Worm (Caenorhabditis elegans) whole organism, L4 larva: ENCODE measurements around the gene T26H8.4.
"Not testable (repeated sequence)": the region's sequence is repeated elsewhere in the genome, so short reads cannot be mapped to it uniquely, and the experiment has no call there.

ENCODE experiments used
- D1046.2 ChIP-seq: fragments of 200-800 bp; sonication (Bioruptor generic); IDR thresholded peaks from 2 replicates; pipeline ENCODE4 v1.3.6; 2022; ENCODE audit warnings: missing genetic modification characterization, missing compliant biosample characterization
- F37D6.2 ChIP-seq: sonication (generic microtip); optimal IDR thresholded peaks from 2 replicates; lab custom pipeline; 2016; ENCODE audit warnings: mild to moderate bottlenecking, missing genetic modification characterization, missing compliant biosample characterization
- F44E2.7 ChIP-seq: fragments of 200-800 bp; sonication (Bioruptor generic); IDR thresholded peaks from 2 replicates; pipeline ENCODE4 v2.1.2; 2022; ENCODE audit warnings: missing genetic modification characterization, missing compliant biosample characterization
- R02D3.7 ChIP-seq: fragments of 150-350 bp; sonication (generic microtip); optimal IDR thresholded peaks from 3 replicates; lab custom pipeline; 2014; ENCODE audit warnings: missing biosample characterization, missing genetic modification characterization
- T20F7.1 ChIP-seq: fragments of 200-800 bp; sonication (Bioruptor generic); optimal IDR thresholded peaks from 2 replicates; lab custom pipeline; 2018; ENCODE audit warnings: mild to moderate bottlenecking, missing genetic modification characterization, missing compliant biosample characterization
- Y105C5A.15 ChIP-seq: fragments of 200-800 bp; sonication (Bioruptor generic); IDR thresholded peaks from 2 replicates; pipeline ENCODE4 v1.3.6; 2022; ENCODE audit warnings: missing genetic modification characterization, missing compliant biosample characterization
- ZK337.2 ChIP-seq: fragments of 200-800 bp; sonication (Bioruptor generic); IDR thresholded peaks from 2 replicates; pipeline ENCODE4 v1.3.6; 2022; ENCODE audit warnings: missing genetic modification reagents, missing genetic modification characterization, missing compliant biosample characterization
- ZK546.5 ChIP-seq, 2 experiments: sonication (generic microtip); optimal IDR thresholded peaks; 2 replicates each; lab custom pipeline; 2017; ENCODE audit warnings: missing biosample characterization in 2 of 2, missing genetic modification characterization in 2 of 2
- ama-1 ChIP-seq: fragments of 150-350 bp; optimal IDR thresholded peaks from 2 replicates; lab custom pipeline; 2014; ENCODE audit warnings: inconsistent platforms, mixed read lengths
- ceh-20 ChIP-seq: fragments of 200-800 bp; sonication (Bioruptor generic); IDR thresholded peaks from 2 replicates; pipeline ENCODE4 v1.3.6; 2022; ENCODE audit warnings: missing genetic modification reagents, missing genetic modification characterization, missing compliant biosample characterization
- ceh-28 ChIP-seq: fragments of 150-350 bp; optimal IDR thresholded peaks from 2 replicates; lab custom pipeline; 2014; ENCODE audit warnings: missing biosample characterization, missing genetic modification reagents, missing genetic modification characterization
- ceh-32 ChIP-seq: sonication (generic microtip); optimal IDR thresholded peaks from 2 replicates; lab custom pipeline; 2016; ENCODE audit warnings: mild to moderate bottlenecking, missing genetic modification characterization, missing compliant biosample characterization; ENCODE audit not compliant: poor library complexity
- ceh-62 ChIP-seq: sonication (generic microtip); optimal IDR thresholded peaks from 2 replicates; lab custom pipeline; 2017; ENCODE audit warnings: missing biosample characterization, missing genetic modification characterization
- ceh-82 ChIP-seq: sonication (generic microtip); optimal IDR thresholded peaks from 2 replicates; lab custom pipeline; 2017; ENCODE audit warnings: missing biosample characterization, missing genetic modification characterization
- ces-1 ChIP-seq: fragments of 150-350 bp; sonication (generic microtip); optimal IDR thresholded peaks from 4 replicates; lab custom pipeline; 2014; ENCODE audit warnings: missing biosample characterization, missing genetic modification reagents, missing genetic modification characterization
- daf-12 ChIP-seq: fragments of 150-350 bp; optimal IDR thresholded peaks from 2 replicates; lab custom pipeline; 2014; ENCODE audit warnings: missing biosample characterization, missing genetic modification reagents, missing genetic modification characterization
- dmd-6 ChIP-seq: fragments of 200-800 bp; sonication (Bioruptor generic); IDR thresholded peaks from 2 replicates; pipeline ENCODE4 v1.3.6; 2022; ENCODE audit warnings: missing genetic modification reagents, missing genetic modification characterization, missing compliant biosample characterization
- dpl-1 ChIP-seq: fragments of 150-350 bp; optimal IDR thresholded peaks from 2 replicates; lab custom pipeline; 2014; ENCODE audit warnings: missing biosample characterization, missing genetic modification reagents, missing genetic modification characterization
- egl-27 ChIP-seq: sonication (generic microtip); optimal IDR thresholded peaks from 3 replicates; lab custom pipeline; 2017; ENCODE audit warnings: missing biosample characterization, missing genetic modification reagents, missing genetic modification characterization
- hlh-30 ChIP-seq: sonication (generic microtip); optimal IDR thresholded peaks from 2 replicates; lab custom pipeline; 2017; ENCODE audit warnings: antibody characterized with exemption, mild to moderate bottlenecking, missing genetic modification characterization, missing compliant biosample characterization; ENCODE audit not compliant: insufficient read depth
- lin-15B ChIP-seq: fragments of 150-350 bp; sonication (generic microtip); optimal IDR thresholded peaks from 3 replicates; lab custom pipeline; 2014; ENCODE audit warnings: missing biosample characterization, missing genetic modification characterization
- lin-39 ChIP-seq: fragments of 150-350 bp; optimal IDR thresholded peaks from 2 replicates; lab custom pipeline; 2014; ENCODE audit warnings: missing biosample characterization, missing genetic modification reagents, missing genetic modification characterization
- lsy-2 ChIP-seq, 2 experiments: fragments of 150-350 bp in 1 of 2; sonication (generic microtip) in 1 of 2; optimal IDR thresholded peaks; 2 replicates each; lab custom pipeline; 2014 to 2017; ENCODE audit warnings: missing biosample characterization in 2 of 2, missing genetic modification characterization in 2 of 2
- madf-9 ChIP-seq: fragments of 200-800 bp; sonication (Bioruptor generic); conservative IDR thresholded peaks from 2 replicates; pipeline ENCODE4 v1.3.6; 2022; ENCODE audit warnings: missing genetic modification reagents, missing genetic modification characterization, missing compliant biosample characterization
- nhr-10 ChIP-seq: fragments of 150-350 bp; optimal IDR thresholded peaks from 2 replicates; lab custom pipeline; 2014; ENCODE audit warnings: missing biosample characterization, missing genetic modification characterization
- nhr-11 ChIP-seq: fragments of 150-350 bp; optimal IDR thresholded peaks from 2 replicates; lab custom pipeline; 2014; ENCODE audit warnings: missing biosample characterization, missing genetic modification characterization
- nhr-111 ChIP-seq: fragments of 200-800 bp; sonication (Bioruptor generic); optimal IDR thresholded peaks from 2 replicates; lab custom pipeline; 2018; ENCODE audit warnings: mild to moderate bottlenecking, missing genetic modification characterization, missing compliant biosample characterization
- nhr-25 ChIP-seq: sonication (generic microtip); optimal IDR thresholded peaks from 2 replicates; lab custom pipeline; 2017; ENCODE audit warnings: missing genetic modification characterization, mild to moderate bottlenecking, missing compliant biosample characterization, antibody characterized with exemption, moderate library complexity, borderline replicate concordance; ENCODE audit not compliant: insufficient read depth
- rbr-2 ChIP-seq: sonication (generic microtip); optimal IDR thresholded peaks from 2 replicates; lab custom pipeline; 2016; ENCODE audit warnings: missing genotype, missing genetic modification characterization, missing compliant biosample characterization
- set-16 ChIP-seq: fragments of 200-800 bp; sonication (Bioruptor generic); IDR thresholded peaks from 2 replicates; pipeline ENCODE4 v1.3.6; 2022; ENCODE audit warnings: missing genetic modification reagents, missing genetic modification characterization, missing compliant biosample characterization
- tra-1 ChIP-seq: fragments of 200-800 bp; sonication (Bioruptor generic); IDR thresholded peaks from 2 replicates; pipeline ENCODE4 v1.3.6; 2022; ENCODE audit warnings: missing genetic modification reagents, missing genetic modification characterization, missing compliant biosample characterization
- zfp-3 ChIP-seq: fragments of 200-800 bp; sonication (Bioruptor generic); conservative IDR thresholded peaks from 2 replicates; pipeline ENCODE4 v1.3.6; 2022; ENCODE audit warnings: missing genetic modification reagents, missing genetic modification characterization, missing compliant biosample characterization
- ztf-11 ChIP-seq: fragments of 150-350 bp; optimal IDR thresholded peaks from 2 replicates; lab custom pipeline; 2014; ENCODE audit warnings: missing biosample characterization, missing genetic modification characterization
- ztf-7 ChIP-seq: fragments of 150-350 bp; optimal IDR thresholded peaks from 2 replicates; lab custom pipeline; 2014; ENCODE audit warnings: missing biosample characterization, missing genetic modification characterization

T26H8.4 gene

ce11 chrV:15265814-15266213 lies 40.8 kb downstream of the T26H8.4 start, which contains the start of gene M01B2.13:
TSS of gene M01B2.13 (minus strand) at chrV:15265914.
- TF ChIP-seq lsy-2 (tag; optimal IDR thresholded peaks at IDR 0.05; lab: Kevin White, UChicago) (no peak), ztf-7 (tag; lab: Kevin White, UChicago) (no peak), madf-9 (GFP tag; lab: Robert Waterston, UW) (no peak), nhr-10 (tag; lab: Kevin White, UChicago) (no peak)

ce11 chrV:15264131-15264530 lies 42.5 kb downstream of the T26H8.4 start, which contains the start of gene M01B2.12:
TSS of gene M01B2.12 (minus strand) at chrV:15264231.
- TF ChIP-seq nhr-111 (no peak), lin-15B (no peak), dmd-6 (GFP tag; lab: Robert Waterston, UW) (no peak), F37D6.2 (tag; lab: Kevin White, UChicago) (no peak)

ce11 chrV:15262336-15262735 lies 44.3 kb downstream of the T26H8.4 start, which contains the start of gene M01B2.10:
TSS of gene M01B2.10 (minus strand) at chrV:15262436.
- TF ChIP-seq rbr-2 (tag; lab: Kevin White, UChicago); daf-12 (tag; lab: Kevin White, UChicago); ces-1: not testable (repeated sequence)

- no peak for TF ChIP-seq set-16 (GFP tag; lab: Robert Waterston, UW)
- no peak for TF ChIP-seq ztf-11 (tag; lab: Kevin White, UChicago)
- no peak for TF ChIP-seq ZK337.2
- TF ChIP-seq hlh-30 (tag; lab: Kevin White, UChicago): no peak
- TF ChIP-seq zfp-3 (GFP tag; lab: Robert Waterston, UW): no peak
Measured at ce11 chrV:15259904-15260303, 46.7 kb downstream of the T26H8.4 start, which contains the start of gene M01B2.8. TSS of gene M01B2.8 (plus strand) at chrV:15260204.

ce11 chrV:15259049-15259448 lies 47.6 kb downstream of the T26H8.4 start, which contains the start of gene srsx-37:
TSS of gene srsx-37 (minus strand) at chrV:15259149.
- TF ChIP-seq nhr-11 (tag; lab: Kevin White, UChicago) (no peak), dpl-1 (GFP tag; lab: Kevin White, UChicago) (no peak), D1046.2 (GFP tag; lab: Robert Waterston, UW) (no peak), Y105C5A.15 (GFP tag; lab: Robert Waterston, UW) (no peak), tra-1 (GFP tag; lab: Robert Waterston, UW) (no peak), ceh-20 (no peak), ceh-82 (tag; lab: Kevin White, UChicago) (no peak), egl-27 (tag; lab: Kevin White, UChicago) (no peak), F37D6.2 (tag; lab: Kevin White, UChicago) (no peak), madf-9 (GFP tag; lab: Robert Waterston, UW) (no peak), nhr-25 (tag; lab: Kevin White, UChicago) (no peak), ZK546.5 (tag; optimal IDR thresholded peaks at IDR 0.05; lab: Kevin White, UChicago) (no peak), ceh-28 (tag; lab: Kevin White, UChicago) (no peak), ama-1 (no peak), ceh-62 (tag; lab: Kevin White, UChicago) (no peak), lin-39 (tag; lab: Kevin White, UChicago) (no peak), F44E2.7 (GFP tag; lab: Robert Waterston, UW) (no peak), T20F7.1 (GFP tag; lab: Kevin White, UChicago) (no peak)

ce11 chrV:15256669-15257068 lies 50.0 kb downstream of the T26H8.4 start, which contains the start of gene srsx-39:
TSS of gene srsx-39 (minus strand) at chrV:15256769.
- not testable (repeated sequence) for TF ChIP-seq R02D3.7 (tag; lab: Kevin White, UChicago); dpl-1 (GFP tag; lab: Kevin White, UChicago); ceh-32 (tag; lab: Kevin White, UChicago)
- TF ChIP-seq, all 104 proteins: peak for 0; not testable (repeated sequence) for 104
